Fruit fly (Drosophila melanogaster): ENCODE data around the gene qin.

Gene qin

DNA sequence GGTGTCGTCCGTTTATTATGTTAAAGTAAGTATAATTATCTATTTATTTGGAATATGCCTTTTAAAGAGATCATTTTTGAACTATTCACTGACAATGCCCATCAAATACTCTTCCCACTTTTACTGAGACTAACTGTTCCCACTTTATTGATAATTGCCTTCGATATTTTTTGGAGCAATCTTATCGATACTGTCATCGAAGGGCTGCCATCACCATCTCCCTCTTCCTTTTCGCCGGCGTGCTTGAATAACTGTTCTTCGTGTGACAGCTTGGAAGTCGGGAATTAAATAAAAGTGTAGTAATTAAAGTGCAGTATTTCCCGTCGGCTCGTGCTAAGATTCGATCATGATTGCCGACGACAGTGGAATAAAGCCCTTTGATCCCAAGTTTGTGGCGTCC, at the start of gene qin:
qin (plus strand) TSS at position 274 of the 400 bp plus-strand sequence.
- no peak for TF ChIP-seq CG9705 (GFP tag; optimal IDR thresholded peaks at IDR 0.05)
- no peak for TF ChIP-seq fru (GFP tag; optimal IDR thresholded peaks at IDR 0.05)
- TF ChIP-seq Hnf4 (GFP tag; optimal IDR thresholded peaks at IDR 0.05) = no peak
- TF ChIP-seq psq (GFP tag; optimal IDR thresholded peaks at IDR 0.05) = no peak
- no peak for TF ChIP-seq tai (GFP tag; optimal IDR thresholded peaks at IDR 0.05)
- no peak for TF ChIP-seq jim (GFP tag; optimal IDR thresholded peaks at IDR 0.05)
- TF ChIP-seq Abd-B (GFP tag; optimal IDR thresholded peaks at IDR 0.05) = no peak
- no peak for TF ChIP-seq lola (GFP tag; optimal IDR thresholded peaks at IDR 0.05)
- no peak for TF ChIP-seq dl (GFP tag; optimal IDR thresholded peaks at IDR 0.05; ENCODE audit: insufficient read depth in 1 of 2, partially characterized antibody in 2 of 2)
- no peak for TF ChIP-seq Jra (GFP tag; optimal IDR thresholded peaks at IDR 0.05)
- TF ChIP-seq br (GFP tag; optimal IDR thresholded peaks at IDR 0.05) = no peak
- no peak for TF ChIP-seq rgr (GFP tag; optimal IDR thresholded peaks at IDR 0.05)
- no peak for TF ChIP-seq foxo (GFP tag; optimal IDR thresholded peaks at IDR 0.05)

DNA sequence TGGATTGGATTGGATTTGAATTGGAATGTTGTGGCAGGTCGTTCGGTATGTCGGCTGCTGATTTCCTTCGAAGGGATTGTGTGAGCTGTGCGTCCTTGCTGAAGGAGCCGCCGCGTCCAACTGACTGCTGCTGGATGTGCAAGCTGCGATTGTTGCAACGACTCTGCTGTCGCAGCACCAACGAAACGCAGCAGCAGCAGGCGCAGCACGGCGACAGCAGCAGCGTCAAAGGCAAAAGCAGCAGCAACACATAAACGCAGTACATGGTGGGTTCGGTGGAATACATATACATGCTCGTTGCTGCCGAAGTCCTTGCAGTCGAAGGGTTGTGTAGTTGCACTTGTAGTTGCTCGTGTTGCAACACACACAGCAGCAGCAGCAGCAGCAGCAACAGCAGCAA, 45.3 kb upstream of the qin start, which contains the start of gene fru:
fru (minus strand) TSS at position 101 of the 400 bp plus-strand sequence.
- no peak for TF ChIP-seq psq (GFP tag; optimal IDR thresholded peaks at IDR 0.05)
- TF ChIP-seq ey (GFP tag; optimal IDR thresholded peaks at IDR 0.05) = no peak
- no peak for TF ChIP-seq Vsx2 (GFP tag; optimal IDR thresholded peaks at IDR 0.05; ENCODE audit: partially characterized antibody)
- TF ChIP-seq N (GFP tag; optimal IDR thresholded peaks at IDR 0.05) = no peak
- no peak for TF ChIP-seq Hnf4 (GFP tag; optimal IDR thresholded peaks at IDR 0.05)
- TF ChIP-seq pan (optimal IDR thresholded peaks at IDR 0.05) = no peak
- TF ChIP-seq Abd-B (GFP tag; optimal IDR thresholded peaks at IDR 0.05) = no peak
- no peak for TF ChIP-seq Jra (GFP tag; optimal IDR thresholded peaks at IDR 0.05)
- no peak for TF ChIP-seq sv (GFP tag; optimal IDR thresholded peaks at IDR 0.05)
- TF ChIP-seq foxo (GFP tag; optimal IDR thresholded peaks at IDR 0.05) = no peak
- TF ChIP-seq Dif (GFP tag; optimal IDR thresholded peaks at IDR 0.05; ENCODE audit: partially characterized antibody) = no peak
- no peak for TF ChIP-seq usp (GFP tag; optimal IDR thresholded peaks at IDR 0.05)
- TF ChIP-seq Hr78 (GFP tag; optimal IDR thresholded peaks at IDR 0.05) = no peak
- TF ChIP-seq dmrt93B (GFP tag; optimal IDR thresholded peaks at IDR 0.05) = no peak
- no peak for TF ChIP-seq Sp1 (GFP tag; optimal IDR thresholded peaks at IDR 0.05)
- no peak for TF ChIP-seq lola (GFP tag; optimal IDR thresholded peaks at IDR 0.05)
- TF ChIP-seq fru (GFP tag; optimal IDR thresholded peaks at IDR 0.05) = no peak
- TF ChIP-seq h (GFP tag; optimal IDR thresholded peaks at IDR 0.05) = no peak

DNA sequence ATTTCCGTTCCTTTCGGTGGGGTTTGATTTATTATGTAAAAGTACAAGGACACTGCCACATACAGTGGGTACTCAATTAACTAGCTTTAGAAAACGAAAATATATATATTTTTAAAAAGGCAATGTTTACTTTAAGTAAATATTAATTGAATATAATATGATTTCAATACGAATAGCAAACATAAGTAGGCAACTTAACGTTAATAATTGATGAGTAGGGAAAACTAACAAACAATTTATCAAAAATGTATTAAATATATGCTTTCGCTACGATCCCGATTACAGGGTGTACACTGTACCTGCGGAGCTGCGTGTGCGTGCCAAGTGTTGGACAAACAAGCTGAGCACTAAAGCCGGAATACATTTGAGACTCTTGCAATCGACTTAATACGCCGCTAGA, 44.7 kb upstream of the qin start:
- TF ChIP-seq usp (GFP tag; optimal IDR thresholded peaks at IDR 0.05) = no peak
- no peak for TF ChIP-seq Vsx2 (GFP tag; optimal IDR thresholded peaks at IDR 0.05; ENCODE audit: partially characterized antibody)
- TF ChIP-seq Hr78 (GFP tag; optimal IDR thresholded peaks at IDR 0.05) = no peak
- no peak for TF ChIP-seq CG32264 (GFP tag; optimal IDR thresholded peaks at IDR 0.05)
- no peak for TF ChIP-seq br (GFP tag; optimal IDR thresholded peaks at IDR 0.05)
- TF ChIP-seq Rel (GFP tag; optimal IDR thresholded peaks at IDR 0.05) = no peak
- no peak for TF ChIP-seq Rel (tag; optimal IDR thresholded peaks at IDR 0.05)
- no peak for TF ChIP-seq Sp1 (GFP tag; optimal IDR thresholded peaks at IDR 0.05)
- TF ChIP-seq rgr (GFP tag; optimal IDR thresholded peaks at IDR 0.05) = no peak
- TF ChIP-seq Dfd (GFP tag; optimal IDR thresholded peaks at IDR 0.05) = no peak
- TF ChIP-seq sage (GFP tag; optimal IDR thresholded peaks at IDR 0.05) = no peak

DNA sequence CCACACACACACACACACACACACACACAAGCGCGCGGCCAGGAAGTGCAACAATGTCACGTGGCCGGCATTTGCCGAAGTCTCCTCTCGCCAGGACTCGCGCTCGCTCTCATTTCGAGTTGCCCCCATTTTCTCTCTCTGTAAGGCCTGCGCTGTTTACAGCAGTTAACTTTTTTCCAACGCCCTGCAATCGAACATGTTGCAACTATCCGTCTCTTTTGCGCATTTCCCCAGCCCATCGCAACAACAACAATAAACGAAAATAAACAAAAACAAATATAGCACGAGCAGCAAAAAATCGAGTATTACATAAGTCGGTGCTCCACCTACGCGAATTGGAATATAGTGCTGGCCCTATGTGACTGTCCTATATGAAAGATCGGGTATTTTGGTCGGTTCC, 43.9 kb upstream of the qin start:
- TF ChIP-seq Sp1 (GFP tag; optimal IDR thresholded peaks at IDR 0.05) (no peak), Dfd (GFP tag; optimal IDR thresholded peaks at IDR 0.05) (peak; percentile 41)

DNA sequence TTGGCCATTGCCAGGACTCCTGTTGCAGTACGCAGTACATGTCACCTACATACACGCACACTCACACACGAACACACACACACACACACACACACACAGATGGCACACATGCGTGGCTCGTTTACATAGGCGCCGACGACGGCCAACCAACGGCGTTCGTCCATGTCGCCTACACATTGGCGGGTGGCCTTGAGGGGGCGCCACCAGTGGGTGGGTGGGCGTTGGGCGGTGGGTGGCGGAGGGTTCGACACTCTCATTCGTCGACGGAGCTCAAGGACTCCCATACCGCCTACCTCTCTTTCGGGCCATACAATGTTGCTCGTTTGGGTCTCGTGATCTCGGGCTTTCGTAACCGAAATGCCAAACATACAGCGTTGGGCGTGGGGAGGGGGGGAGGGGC, 42.0 kb upstream of the qin start:
- no peak for TF ChIP-seq Rel (GFP tag; optimal IDR thresholded peaks at IDR 0.05)
- no peak for TF ChIP-seq Rel (tag; optimal IDR thresholded peaks at IDR 0.05)
- TF ChIP-seq Dfd (GFP tag; optimal IDR thresholded peaks at IDR 0.05) = peak; percentile 80
- no peak for TF ChIP-seq fru (GFP tag; optimal IDR thresholded peaks at IDR 0.05)

DNA sequence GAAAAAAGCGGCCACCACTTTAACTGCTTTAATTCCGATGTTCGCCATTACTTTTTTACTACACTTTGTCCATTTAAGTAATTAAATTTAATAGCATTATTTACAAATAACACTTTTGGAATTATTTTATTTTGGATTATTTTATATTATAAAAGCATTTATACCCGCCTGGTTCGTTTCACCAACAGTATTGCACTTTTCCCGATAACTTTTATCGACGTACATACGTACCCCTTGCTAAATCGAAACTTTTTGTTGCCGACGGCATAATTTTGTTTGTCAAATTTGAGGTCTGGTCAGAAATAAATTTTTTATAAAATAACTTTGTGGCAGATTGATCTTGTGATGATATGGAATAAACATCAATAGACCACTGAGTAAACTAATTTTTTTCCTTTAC, 31.3 kb upstream of the qin start, which contains the start of gene CG7691:
CG7691 (plus strand) TSS at position 301 of the 400 bp plus-strand sequence.
- TF ChIP-seq Vsx2 (GFP tag; optimal IDR thresholded peaks at IDR 0.05; ENCODE audit: partially characterized antibody) (no peak), rgr (GFP tag; optimal IDR thresholded peaks at IDR 0.05) (no peak), Hnf4 (GFP tag; optimal IDR thresholded peaks at IDR 0.05) (no peak), CG9705 (GFP tag; optimal IDR thresholded peaks at IDR 0.05) (no peak), jim (GFP tag; optimal IDR thresholded peaks at IDR 0.05) (no peak), Jra (GFP tag; optimal IDR thresholded peaks at IDR 0.05) (no peak), Mio (GFP tag; optimal IDR thresholded peaks at IDR 0.05) (no peak), CG32264 (GFP tag; optimal IDR thresholded peaks at IDR 0.05) (no peak)
